Fruit fly (Drosophila melanogaster) Kc167 (cell line): Measurements from ENCODE around the gene CG18132.

Experiments used
- Myc ChIP-seq: fragments of >200 bp; optimal IDR thresholded peaks from 2 replicates; lab custom pipeline; 2017; ENCODE audit warnings: missing external identifiers
- Sin3A ChIP-seq: fragments of >200 bp; optimal IDR thresholded peaks from 2 replicates; lab custom pipeline; 2018; ENCODE audit warnings: missing external identifiers
- h ChIP-seq: fragments of >200 bp; optimal IDR thresholded peaks from 3 replicates; lab custom pipeline; 2018; ENCODE audit warnings: missing external identifiers
- insv ChIP-seq: fragments of >200 bp; optimal IDR thresholded peaks from 3 replicates; lab custom pipeline; 2018; ENCODE audit warnings: missing external identifiers
- psq ChIP-seq: fragments of >200 bp; optimal IDR thresholded peaks from 2 replicates; lab custom pipeline; 2017; ENCODE audit warnings: missing external identifiers
- ttk ChIP-seq: sonication (Bioruptor generic); optimal IDR thresholded peaks from 2 replicates; lab custom pipeline; 2017; ENCODE audit warnings: missing external identifiers

dm6 chr2L:1554954-1555353 lies 37.7 kb upstream of the CG18132 start, which contains the start of gene haf:
- TF ChIP-seq psq (lab: Kevin White, UChicago) (no peak), Sin3A (lab: Kevin White, UChicago) (no peak), h (no peak), insv (lab: Kevin White, UChicago) (no peak), Myc (lab: Kevin White, UChicago) (no peak), ttk (lab: Kevin White, UChicago) (no peak)
